Fruit fly (Drosophila melanogaster) whole organism, embryonic: ENCODE measurements around the gene CG13384.

Experiments
- Bteb2 ChIP-seq: fragments of 200-800 bp; sonication (Bioruptor generic); optimal IDR thresholded peaks from 2 replicates; lab custom pipeline; 2016; ENCODE audit warnings: missing biosample characterization, missing genetic modification characterization
- CG10959 ChIP-seq: fragments of 200-800 bp; sonication (Bioruptor generic); IDR thresholded peaks from 2 replicates; pipeline ENCODE4 v1.3.6; 2022; ENCODE audit warnings: missing biosample characterization, missing genetic modification characterization
- CG11456 ChIP-seq: fragments of 200-800 bp; sonication (Bioruptor generic); IDR thresholded peaks from 3 replicates; pipeline ENCODE4 v1.3.6; 2022; ENCODE audit warnings: missing biosample characterization, missing genetic modification characterization
- CG11504 ChIP-seq: fragments of 200-800 bp; sonication (Bioruptor generic); optimal IDR thresholded peaks from 3 replicates; lab custom pipeline; 2019; ENCODE audit warnings: missing biosample characterization, mild to moderate bottlenecking, missing genetic modification characterization, moderate library complexity
- CG11696 ChIP-seq: fragments of 200-800 bp; sonication (Bioruptor generic); IDR thresholded peaks from 2 replicates; pipeline ENCODE4 v1.3.6; 2022; ENCODE audit warnings: missing biosample characterization, missing genetic modification characterization
- CG14667 ChIP-seq: fragments of 200-800 bp; sonication (Bioruptor generic); IDR thresholded peaks from 2 replicates; pipeline ENCODE4 v1.3.6; 2022; ENCODE audit warnings: missing biosample characterization, missing genetic modification characterization
- CG14710 ChIP-seq: fragments of 200-800 bp; sonication (Bioruptor generic); optimal IDR thresholded peaks from 3 replicates; lab custom pipeline; 2019; ENCODE audit warnings: missing biosample characterization, mild to moderate bottlenecking, missing genetic modification characterization, moderate library complexity
- CG17359 ChIP-seq: fragments of 200-800 bp; sonication (Bioruptor generic); optimal IDR thresholded peaks from 3 replicates; lab custom pipeline; 2018; ENCODE audit warnings: missing biosample characterization, mild to moderate bottlenecking, missing genetic modification characterization, moderate library complexity
- CG18262 ChIP-seq: fragments of 200-800 bp; optimal IDR thresholded peaks from 3 replicates; lab custom pipeline; 2019; ENCODE audit warnings: missing biosample characterization, mild to moderate bottlenecking, missing genetic modification characterization, moderate library complexity
- CG18619 ChIP-seq: fragments of 200-800 bp; sonication (Bioruptor generic); optimal IDR thresholded peaks from 3 replicates; lab custom pipeline; 2017; ENCODE audit warnings: missing biosample characterization, mild to moderate bottlenecking, missing genetic modification characterization
- CG2889 ChIP-seq: fragments of 200-800 bp; sonication (Bioruptor generic); IDR thresholded peaks from 3 replicates; pipeline ENCODE4 v1.3.6; 2022; ENCODE audit warnings: missing biosample characterization, missing genetic modification characterization
- CG31365 ChIP-seq: fragments of 200-800 bp; sonication (Bioruptor generic); optimal IDR thresholded peaks from 2 replicates; lab custom pipeline; 2018; ENCODE audit warnings: missing biosample characterization, mild to moderate bottlenecking, missing genetic modification characterization
- CG33557 ChIP-seq: fragments of 200-800 bp; sonication (Bioruptor generic); optimal IDR thresholded peaks from 2 replicates; lab custom pipeline; 2019; ENCODE audit warnings: missing biosample characterization, mild to moderate bottlenecking, missing genetic modification characterization, moderate library complexity
- CG34422 ChIP-seq: fragments of 200-800 bp; sonication (Bioruptor generic); IDR thresholded peaks from 3 replicates; pipeline ENCODE4 v1.3.6; 2022; ENCODE audit warnings: missing biosample characterization, missing genetic modification characterization
- CG3847 ChIP-seq: fragments of 200-800 bp; sonication (Bioruptor generic); IDR thresholded peaks from 2 replicates; pipeline ENCODE4 v1.3.6; 2022; ENCODE audit warnings: missing biosample characterization, missing genetic modification characterization
- CG4424 ChIP-seq: fragments of 200-800 bp; sonication (Bioruptor generic); optimal IDR thresholded peaks from 3 replicates; lab custom pipeline; 2016; ENCODE audit warnings: missing biosample characterization, missing genetic modification characterization
- CG4730 ChIP-seq: fragments of 200-800 bp; sonication (Bioruptor generic); IDR thresholded peaks from 2 replicates; pipeline ENCODE4 v1.3.6; 2022; ENCODE audit warnings: missing biosample characterization, missing genetic modification characterization
- CG6813 ChIP-seq: fragments of 200-800 bp; sonication (Bioruptor generic); optimal IDR thresholded peaks from 2 replicates; lab custom pipeline; 2017; ENCODE audit warnings: missing biosample characterization, missing genetic modification characterization, mild to moderate bottlenecking, moderate library complexity, missing genetic modification reagents
- CG7271 ChIP-seq: fragments of 200-800 bp; sonication (Bioruptor generic); optimal IDR thresholded peaks from 2 replicates; lab custom pipeline; 2018; ENCODE audit warnings: missing biosample characterization, mild to moderate bottlenecking, missing genetic modification characterization, moderate library complexity
- CG9437 ChIP-seq: fragments of 200-800 bp; sonication (Bioruptor generic); optimal IDR thresholded peaks from 2 replicates; lab custom pipeline; 2018; ENCODE audit warnings: missing biosample characterization, mild to moderate bottlenecking, missing genetic modification characterization
- CG9727 ChIP-seq: fragments of 200-800 bp; sonication (Bioruptor generic); optimal IDR thresholded peaks from 3 replicates; lab custom pipeline; 2017; ENCODE audit warnings: missing biosample characterization, mild to moderate bottlenecking, missing genetic modification characterization
- CrebB ChIP-seq: fragments of 200-800 bp; sonication (Bioruptor generic); optimal IDR thresholded peaks from 3 replicates; lab custom pipeline; 2018; ENCODE audit warnings: missing biosample characterization, mild to moderate bottlenecking, missing genetic modification characterization
- Dad ChIP-seq: fragments of 200-800 bp; sonication (Bioruptor generic); optimal IDR thresholded peaks from 3 replicates; lab custom pipeline; 2016; ENCODE audit warnings: missing biosample characterization, missing genetic modification characterization
- Dip2 ChIP-seq: fragments of 200-800 bp; sonication (Bioruptor generic); IDR thresholded peaks from 2 replicates; pipeline ENCODE4 v1.3.6; 2022; ENCODE audit warnings: missing biosample characterization, missing genetic modification characterization
- E2f2 ChIP-seq: fragments of 200-800 bp; sonication (Bioruptor generic); IDR thresholded peaks from 2 replicates; pipeline ENCODE4 v1.3.6; 2022; ENCODE audit warnings: missing biosample characterization, missing genetic modification characterization
- Ets97D ChIP-seq: fragments of 200-800 bp; sonication (Bioruptor generic); optimal IDR thresholded peaks from 3 replicates; lab custom pipeline; 2016; ENCODE audit warnings: missing biosample characterization, missing genetic modification characterization
- HLH3B ChIP-seq: fragments of 200-800 bp; sonication (Bioruptor generic); IDR thresholded peaks from 2 replicates; pipeline ENCODE4 v1.3.6; 2022; ENCODE audit warnings: missing biosample characterization, missing genetic modification characterization
- HLH4C ChIP-seq: fragments of 200-800 bp; sonication (Bioruptor generic); IDR thresholded peaks from 3 replicates; pipeline ENCODE4 v1.3.6; 2022; ENCODE audit warnings: missing biosample characterization, missing genetic modification characterization; ENCODE audit not compliant: partially characterized antibody
- HLH54F ChIP-seq: fragments of 200-800 bp; sonication (Bioruptor generic); optimal IDR thresholded peaks from 3 replicates; lab custom pipeline; 2016; ENCODE audit warnings: missing biosample characterization, missing genetic modification characterization
- HmgZ ChIP-seq: fragments of 200-800 bp; sonication (Bioruptor generic); optimal IDR thresholded peaks from 2 replicates; lab custom pipeline; 2018; ENCODE audit warnings: missing biosample characterization, mild to moderate bottlenecking, missing genetic modification characterization
- Hr51 ChIP-seq, 2 experiments: fragments of 200-800 bp; sonication (Bioruptor generic); optimal IDR thresholded peaks; 2 replicates in 1 of 2; 3 replicates in 1 of 2; lab custom pipeline; 2016 to 2018; ENCODE audit warnings: missing biosample characterization in 2 of 2, missing genetic modification characterization in 2 of 2, mild to moderate bottlenecking in 1 of 2, moderate library complexity in 1 of 2
- Hsf ChIP-seq: fragments of 200-800 bp; sonication (Bioruptor generic); optimal IDR thresholded peaks from 3 replicates; lab custom pipeline; 2016; ENCODE audit warnings: missing biosample characterization, missing genetic modification characterization
- Nf-YB ChIP-seq: fragments of 200-800 bp; sonication (Bioruptor generic); optimal IDR thresholded peaks from 3 replicates; lab custom pipeline; 2019; ENCODE audit warnings: missing biosample characterization, mild to moderate bottlenecking, missing genetic modification characterization, moderate library complexity
- Oaz ChIP-seq: fragments of 200-800 bp; sonication (Bioruptor generic); IDR thresholded peaks from 2 replicates; pipeline ENCODE4 v1.3.6; 2022; ENCODE audit warnings: missing biosample characterization, missing genetic modification characterization
- Spps ChIP-seq: fragments of 200-800 bp; sonication (Bioruptor generic); optimal IDR thresholded peaks from 2 replicates; lab custom pipeline; 2018; ENCODE audit warnings: missing biosample characterization, mild to moderate bottlenecking, missing genetic modification characterization
- TFAM ChIP-seq: fragments of 200-800 bp; sonication (Bioruptor generic); optimal IDR thresholded peaks from 2 replicates; lab custom pipeline; 2017; ENCODE audit warnings: missing biosample characterization, missing genetic modification characterization, inconsistent platforms
- Trl ChIP-seq, 3 experiments: fragments of >200 bp in 2 of 3; fragments of 200-800 bp in 1 of 3; sonication (Bioruptor generic) in 1 of 3; optimal IDR thresholded peaks; 2 replicates in 1 of 3; 3 replicates in 2 of 3; lab custom pipeline; 2016 to 2017; ENCODE audit warnings: missing biosample characterization in 1 of 3, missing genetic modification characterization in 1 of 3
- ara ChIP-seq: fragments of 200-800 bp; sonication (Bioruptor generic); IDR thresholded peaks from 2 replicates; pipeline ENCODE4 v1.3.6; 2022; ENCODE audit warnings: missing biosample characterization, missing genetic modification characterization
- az2 ChIP-seq: fragments of 200-800 bp; sonication (Bioruptor generic); optimal IDR thresholded peaks from 3 replicates; lab custom pipeline; 2016; ENCODE audit warnings: missing biosample characterization, missing genetic modification characterization
- dimm ChIP-seq: fragments of 200-800 bp; sonication (Bioruptor generic); IDR thresholded peaks from 2 replicates; pipeline ENCODE4 v1.3.6; 2022; ENCODE audit warnings: missing biosample characterization, missing genetic modification characterization
- h ChIP-seq: fragments of >200 bp; optimal IDR thresholded peaks from 2 replicates; lab custom pipeline; 2017
- lov ChIP-seq, 2 experiments: fragments of 200-800 bp in 1 of 2; fragments of >200 bp in 1 of 2; sonication (Bioruptor generic) in 1 of 2; IDR thresholded peaks in 1 of 2; optimal IDR thresholded peaks in 1 of 2; 2 replicates in 1 of 2; 3 replicates in 1 of 2; pipeline versions ENCODE4 v1.3.6 to Lab custom; 2017 to 2022; ENCODE audit warnings: missing biosample characterization in 1 of 2, missing genetic modification characterization in 1 of 2
- mirr ChIP-seq: fragments of 200-800 bp; sonication (Bioruptor generic); optimal IDR thresholded peaks from 3 replicates; lab custom pipeline; 2018; ENCODE audit warnings: missing biosample characterization, mild to moderate bottlenecking, missing genetic modification characterization
- pan ChIP-seq, 4 experiments: fragments of >200 bp in 3 of 4; fragments of 200-800 bp in 1 of 4; sonication (Bioruptor generic) in 1 of 4; optimal IDR thresholded peaks in 3 of 4; IDR thresholded peaks in 1 of 4; 2 replicates each; pipeline versions ENCODE4 v1.3.6 to Lab custom; 2017 to 2022; ENCODE audit warnings: missing biosample characterization in 2 of 4, missing genetic modification characterization in 2 of 4, mixed read lengths in 1 of 4
- pho ChIP-seq: fragments of 200-800 bp; sonication (Bioruptor generic); optimal IDR thresholded peaks from 2 replicates; lab custom pipeline; 2016; ENCODE audit warnings: missing biosample characterization, missing genetic modification characterization
- so ChIP-seq: fragments of 200-800 bp; sonication (Bioruptor generic); IDR thresholded peaks from 3 replicates; pipeline ENCODE4 v1.3.6; 2022; ENCODE audit warnings: missing biosample characterization, missing genetic modification characterization
- yki ChIP-seq: fragments of >200 bp; optimal IDR thresholded peaks from 3 replicates; lab custom pipeline; 2018
- zfh1 ChIP-seq: fragments of 200-800 bp; sonication (Bioruptor generic); IDR thresholded peaks from 3 replicates; pipeline ENCODE4 v1.3.6; 2022; ENCODE audit warnings: missing biosample characterization, missing genetic modification characterization

CG13384 gene

dm6 chr2L:8364006-8364956 lies 20.0 kb upstream of the CG13384 start, which contains the start of the genes RpS13 and CSN8 (continued):
- peak; percentile 29 for TF ChIP-seq pho (GFP tag; lab: Kevin White, UChicago)
- TF ChIP-seq Nf-YB (GFP tag; lab: Kevin White, UChicago), result no peak
- TF ChIP-seq az2, result no peak
- peak; percentile 17 for TF ChIP-seq CG7271 (tag; lab: Kevin White, UChicago)
- TF ChIP-seq CG14667 (GFP tag; lab: Robert Waterston, UW), result no peak
- TF ChIP-seq lov (optimal IDR thresholded peaks at IDR 0.05; lab: Kevin White, UChicago), result no peak
- no peak for TF ChIP-seq lov (GFP tag; IDR thresholded peaks at IDR 0.05; lab: Robert Waterston, UW)
- TF ChIP-seq CG9437 (GFP tag; lab: Kevin White, UChicago), result no peak
- no peak for TF ChIP-seq so
- TF ChIP-seq CG9727, result peak; percentile 31
- no peak for TF ChIP-seq CG11456 (GFP tag; lab: Robert Waterston, UW)
- TF ChIP-seq Hsf, result peak; percentile 39
- no peak for TF ChIP-seq Bteb2 (GFP tag; lab: Kevin White, UChicago)
- TF ChIP-seq CrebB (tag; lab: Kevin White, UChicago), result no peak
- no peak for TF ChIP-seq CG18619
- TF ChIP-seq Dip2 (GFP tag; lab: Robert Waterston, UW), result no peak
- no peak for TF ChIP-seq TFAM (GFP tag; lab: Kevin White, UChicago)
- TF ChIP-seq dimm (GFP tag; lab: Robert Waterston, UW), result no peak
- no peak for TF ChIP-seq CG6813 (GFP tag; lab: Kevin White, UChicago)
- no peak for TF ChIP-seq pan (optimal IDR thresholded peaks at IDR 0.05; lab: Kevin White, UChicago)
- no peak for TF ChIP-seq pan (GFP tag; optimal IDR thresholded peaks at IDR 0.05 in 1 of 2, IDR thresholded peaks at IDR 0.05 in 1 of 2)
- peak; percentile 75 for TF ChIP-seq CG14710 (tag; lab: Kevin White, UChicago)
- TF ChIP-seq HmgZ (tag; lab: Kevin White, UChicago), result peak; percentile 36
- TF ChIP-seq CG11696 (GFP tag; lab: Robert Waterston, UW), result no peak
- no peak for TF ChIP-seq mirr (GFP tag; lab: Kevin White, UChicago)
- TF ChIP-seq CG3847 (GFP tag; lab: Robert Waterston, UW), result 0 out of 2 replicates have a peak, but pooled peaks have one; percentile 7
- peak; percentile 62; the same call in 1 of the 3 replicates for TF ChIP-seq CG34422 (GFP tag; lab: Robert Waterston, UW)
- no peak for TF ChIP-seq CG4424
- no peak for TF ChIP-seq Spps (tag; lab: Kevin White, UChicago)
- TF ChIP-seq CG10959 (GFP tag; lab: Robert Waterston, UW), result no peak
- TF ChIP-seq yki (lab: Kevin White, UChicago), result no peak
- no peak for TF ChIP-seq HLH3B (GFP tag; lab: Robert Waterston, UW)
- peak; percentile 44 for TF ChIP-seq CG11504 (tag; lab: Kevin White, UChicago)
- no peak for TF ChIP-seq HLH54F (GFP tag; lab: Kevin White, UChicago)
- TF ChIP-seq zfh1, result no peak
- TF ChIP-seq Ets97D, result peak; percentile 95
- no peak for TF ChIP-seq CG4730 (GFP tag; lab: Robert Waterston, UW)
- peak; percentile 92 for TF ChIP-seq HLH4C
- peak; percentile 23 for TF ChIP-seq CG31365 (tag; lab: Kevin White, UChicago)
- peak; percentile 38 for TF ChIP-seq CG18262 (tag; lab: Kevin White, UChicago)
- no peak for TF ChIP-seq CG2889
- no peak for TF ChIP-seq Oaz (GFP tag; lab: Robert Waterston, UW)
- TF ChIP-seq ara (GFP tag; lab: Robert Waterston, UW), result no peak
- TF ChIP-seq Dad (GFP tag; lab: Kevin White, UChicago), result no peak
- peak in 1 of 2 experiments; percentile 6 for TF ChIP-seq Hr51 (GFP tag; optimal IDR thresholded peaks at IDR 0.05; lab: Kevin White, UChicago)
- peak; percentile 39 for TF ChIP-seq E2f2 (GFP tag; lab: Robert Waterston, UW)
- peak; percentile 10 for TF ChIP-seq CG17359 (tag; lab: Kevin White, UChicago)
- no peak for TF ChIP-seq Trl (optimal IDR thresholded peaks at IDR 0.05; lab: Kevin White, UChicago)
- TF ChIP-seq Trl (GFP tag; optimal IDR thresholded peaks at IDR 0.05; lab: Kevin White, UChicago), result no peak
- TF ChIP-seq CG33557 (GFP tag; lab: Kevin White, UChicago), result no peak
- TF ChIP-seq h (lab: Kevin White, UChicago), result no peak
